Fruit fly (Drosophila melanogaster) whole organism, pupa: Measurements from ENCODE around the gene Nhe3.

Experiments
- CG32121 ChIP-seq: fragments of 200-800 bp; sonication (Bioruptor generic); IDR thresholded peaks from 2 replicates; pipeline ENCODE4 v1.3.6; 2022; ENCODE audit warnings: missing biosample characterization, missing genetic modification characterization
- Ets98B ChIP-seq: fragments of 200-800 bp; sonication (Bioruptor generic); IDR thresholded peaks from 2 replicates; pipeline ENCODE4 v1.3.6; 2022; ENCODE audit warnings: missing biosample characterization, missing genetic modification characterization
- Pif1B ChIP-seq: fragments of 200-800 bp; sonication (Bioruptor generic); optimal IDR thresholded peaks from 3 replicates; lab custom pipeline; 2016; ENCODE audit warnings: missing biosample characterization, missing genetic modification characterization
- rn ChIP-seq: fragments of 200-800 bp; sonication (Bioruptor generic); IDR thresholded peaks from 2 replicates; pipeline ENCODE4 v1.3.6; 2022; ENCODE audit warnings: missing biosample characterization, missing genetic modification characterization

DNA sequence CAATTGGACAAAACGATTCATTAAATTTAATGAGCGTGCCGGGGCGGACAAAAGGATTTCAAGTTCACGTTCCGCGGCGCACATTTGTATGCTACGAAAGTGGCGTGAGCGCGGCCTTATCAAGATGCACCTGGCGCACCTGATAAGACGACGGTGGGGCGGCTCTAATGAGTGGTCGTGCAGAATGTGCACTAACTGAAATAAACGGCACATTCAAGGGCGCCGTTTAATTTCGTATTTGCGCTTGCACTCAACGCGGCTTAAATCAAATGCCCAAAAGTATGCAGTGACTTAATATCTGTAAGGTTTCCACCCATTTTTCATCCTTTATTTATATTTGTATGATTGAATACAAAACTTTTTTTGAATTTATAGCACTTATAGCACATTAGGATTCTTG lies 32.8 kb upstream of the Nhe3 start:
- TF ChIP-seq CG32121 (GFP tag; lab: Robert Waterston, UW) (no peak), Ets98B (GFP tag; lab: Robert Waterston, UW) (no peak), rn (GFP tag; lab: Robert Waterston, UW) (no peak), Pif1B (no peak)
